Fruit fly (Drosophila melanogaster) whole organism: ENCODE results near the gene CG1801.

ENCODE experiments used
- CG8478 ChIP-seq: fragments of >200 bp; optimal IDR thresholded peaks from 2 replicates; lab custom pipeline; 2018; ENCODE audit warnings: inconsistent platforms
- EcR ChIP-seq, 2 experiments: fragments of >200 bp; optimal IDR thresholded peaks; 2 replicates each; lab custom pipeline; 2017; ENCODE audit warnings: missing biosample characterization in 2 of 2, missing genetic modification characterization in 2 of 2, missing genetic modification reagents in 2 of 2
- psq ChIP-seq: fragments of >200 bp; optimal IDR thresholded peaks from 2 replicates; lab custom pipeline; 2017
- usp ChIP-seq: fragments of >200 bp; optimal IDR thresholded peaks from 2 replicates; lab custom pipeline; 2017; ENCODE audit warnings: missing biosample characterization, missing genetic modification characterization, mixed read lengths

- TF ChIP-seq CG8478 (lab: Kevin White, UChicago) (peak; percentile 52), usp (no peak), psq (lab: Kevin White, UChicago) (no peak), EcR (GFP tag; optimal IDR thresholded peaks at IDR 0.05; lab: Kevin White, UChicago) (no peak)
Observed at dm6 chrX:21351210-21351824, 34.0 kb upstream of the CG1801 start.
